Worm (Caenorhabditis elegans): ENCODE results near the gene sgn-1.

DNA sequence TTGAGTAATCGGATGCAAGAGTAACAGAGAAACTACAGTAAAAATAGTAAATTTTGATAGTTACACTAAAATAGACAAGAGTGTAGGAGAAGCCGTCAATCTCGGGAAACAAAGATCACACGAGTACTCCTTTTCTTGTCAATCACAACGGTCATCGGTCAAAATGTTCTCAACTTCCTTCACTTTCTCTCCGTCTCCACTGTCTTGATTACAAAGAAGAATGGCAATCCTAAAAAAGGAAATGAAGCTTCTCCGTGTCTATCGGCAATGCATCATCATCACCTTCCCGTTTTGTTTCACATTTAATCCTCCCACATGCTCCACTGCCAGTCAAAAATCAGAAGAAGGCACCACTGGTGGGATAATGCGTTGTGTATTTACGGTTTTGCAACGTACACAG is 16.3 kb upstream of the sgn-1 start:
- TF ChIP-seq lin-15B (tag; optimal IDR thresholded peaks at IDR 0.05) = no peak
- TF ChIP-seq mxl-3 (GFP tag; optimal IDR thresholded peaks at IDR 0.05) = no peak
